Worm (Caenorhabditis elegans): ENCODE results near the gene ZC196.9.

Gene ZC196.9

ce11 chrV:8771599-8771998 is 44.6 kb upstream of the ZC196.9 start, which contains the start of gene srx-115:
TSS of gene srx-115 (plus strand) at chrV:8771899.
- no peak for TF ChIP-seq nhr-28 (tag; optimal IDR thresholded peaks at IDR 0.05)
- TF ChIP-seq unc-30 (tag; optimal IDR thresholded peaks at IDR 0.05) = no peak
- no peak for TF ChIP-seq mef-2 (tag; optimal IDR thresholded peaks at IDR 0.05)
- no peak for TF ChIP-seq snpc-4 (tag; optimal IDR thresholded peaks at IDR 0.05)
- no peak for TF ChIP-seq swsn-7 (tag; optimal IDR thresholded peaks at IDR 0.05)
- no peak for TF ChIP-seq egl-27 (tag; optimal IDR thresholded peaks at IDR 0.05)
- TF ChIP-seq fkh-10 (GFP tag; optimal IDR thresholded peaks at IDR 0.05) = no peak
- no peak for TF ChIP-seq lin-15B (tag; optimal IDR thresholded peaks at IDR 0.05)
- TF ChIP-seq ama-1 (optimal IDR thresholded peaks at IDR 0.05) = no peak
- no peak for TF ChIP-seq pqm-1 (tag; optimal IDR thresholded peaks at IDR 0.05)
- TF ChIP-seq mab-9 (GFP tag; IDR thresholded peaks at IDR 0.05) = no peak
- no peak for TF ChIP-seq lin-35 (GFP tag; optimal IDR thresholded peaks at IDR 0.05)
- TF ChIP-seq sup-37 (GFP tag; optimal IDR thresholded peaks at IDR 0.05) = no peak
- no peak for TF ChIP-seq hlh-4 (tag; optimal IDR thresholded peaks at IDR 0.05)
- no peak for TF ChIP-seq nhr-76 (tag; optimal IDR thresholded peaks at IDR 0.05)
- TF ChIP-seq efl-3 (GFP tag; optimal IDR thresholded peaks at IDR 0.05) = no peak
- TF ChIP-seq elt-2 (tag; optimal IDR thresholded peaks at IDR 0.05) = no peak

- TF ChIP-seq F16B12.6 (tag; optimal IDR thresholded peaks at IDR 0.05) = no peak
- TF ChIP-seq snpc-4 (tag; optimal IDR thresholded peaks at IDR 0.05) = no peak
- no peak for TF ChIP-seq lin-15B (tag; optimal IDR thresholded peaks at IDR 0.05)
- no peak for TF ChIP-seq efl-3 (GFP tag; optimal IDR thresholded peaks at IDR 0.05)
- peak; percentile 39 for TF ChIP-seq nhr-71 (tag; optimal IDR thresholded peaks at IDR 0.05)
- no peak for TF ChIP-seq Y116A8C.19 (tag; optimal IDR thresholded peaks at IDR 0.05; ENCODE audit: borderline replicate concordance)
- no peak for TF ChIP-seq ces-1 (GFP tag; optimal IDR thresholded peaks at IDR 0.05)
- peak; percentile 32 for TF ChIP-seq jun-1 (tag; optimal IDR thresholded peaks at IDR 0.05)
- TF ChIP-seq vab-15 (tag; optimal IDR thresholded peaks at IDR 0.05) = no peak
- TF ChIP-seq aly-2 (tag; optimal IDR thresholded peaks at IDR 0.05) = no peak
- TF ChIP-seq unc-98 (GFP tag; IDR thresholded peaks at IDR 0.05) = no peak
- no peak for TF ChIP-seq efl-1 (optimal IDR thresholded peaks at IDR 0.05)
- no peak for TF ChIP-seq efl-1 (GFP tag; optimal IDR thresholded peaks at IDR 0.05 in 1 of 2)
- TF ChIP-seq fkh-8 (tag; optimal IDR thresholded peaks at IDR 0.05) = no peak
- no peak for TF ChIP-seq ceh-8 (GFP tag; optimal IDR thresholded peaks at IDR 0.05)
- TF ChIP-seq swsn-7 (tag; optimal IDR thresholded peaks at IDR 0.05) = no peak
- TF ChIP-seq zag-1 (tag; optimal IDR thresholded peaks at IDR 0.05) = no peak
- TF ChIP-seq lin-35 (GFP tag; optimal IDR thresholded peaks at IDR 0.05) = peak in 1 of 2 experiments; percentile 42
- TF ChIP-seq C04F5.9 (tag; optimal IDR thresholded peaks at IDR 0.05) = no peak
- TF ChIP-seq ztf-11 (tag; optimal IDR thresholded peaks at IDR 0.05) = no peak
- TF ChIP-seq tbx-2 (tag; optimal IDR thresholded peaks at IDR 0.05) = no peak
- TF ChIP-seq C34B4.2 (tag; optimal IDR thresholded peaks at IDR 0.05) = no peak
- no peak for TF ChIP-seq dsc-1 (tag; optimal IDR thresholded peaks at IDR 0.05)
- no peak for TF ChIP-seq nhr-76 (tag; optimal IDR thresholded peaks at IDR 0.05)
- TF ChIP-seq skn-1 (tag; optimal IDR thresholded peaks at IDR 0.05) = no peak
- no peak for TF ChIP-seq lsy-2 (tag; optimal IDR thresholded peaks at IDR 0.05)
- TF ChIP-seq nhr-20 (tag; optimal IDR thresholded peaks at IDR 0.05) = peak; percentile 44
- TF ChIP-seq sox-4 (tag; optimal IDR thresholded peaks at IDR 0.05) = no peak
- TF ChIP-seq pax-3 (tag; optimal IDR thresholded peaks at IDR 0.05) = no peak
- TF ChIP-seq mep-1 (tag; optimal IDR thresholded peaks at IDR 0.05) = no peak
- TF ChIP-seq mdl-1 (tag; optimal IDR thresholded peaks at IDR 0.05) = peak in 1 of 2 experiments; percentile 4
- TF ChIP-seq tlp-1 (tag; optimal IDR thresholded peaks at IDR 0.05) = peak; percentile 15
- TF ChIP-seq hpl-2 (GFP tag; optimal IDR thresholded peaks at IDR 0.05) = no peak
- TF ChIP-seq elt-2 (tag; optimal IDR thresholded peaks at IDR 0.05) = peak; percentile 99
- no peak for TF ChIP-seq mef-2 (tag; optimal IDR thresholded peaks at IDR 0.05)
Measured at ce11 chrV:8769154-8769553, 42.2 kb upstream of the ZC196.9 start.

All from whole organism, L1 larva.